Fruit fly (Drosophila melanogaster): ENCODE measurements around the gene Or85c.

DNA sequence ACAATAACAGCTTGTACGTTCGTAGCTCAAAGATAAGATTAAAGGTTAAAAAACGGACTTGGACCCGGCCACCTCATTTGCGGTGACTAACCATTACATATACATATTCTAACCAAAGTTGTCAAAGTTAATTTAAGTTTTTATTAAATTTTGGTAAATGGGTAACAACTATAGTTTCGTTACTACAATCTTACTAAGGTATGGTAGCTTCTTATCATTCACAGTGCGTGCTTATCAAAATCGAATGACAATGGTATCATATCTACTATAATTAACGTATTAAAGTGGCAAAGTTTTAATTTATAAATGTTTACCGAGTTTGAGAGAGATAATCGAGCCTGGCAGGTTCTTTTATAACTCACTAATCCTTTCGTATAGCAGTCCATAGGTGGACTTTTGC is 6.3 kb upstream of the Or85c start:
- TF ChIP-seq Myc (optimal IDR thresholded peaks at IDR 0.05) (no peak), lola (GFP tag; optimal IDR thresholded peaks at IDR 0.05) (no peak), CrebA (GFP tag; optimal IDR thresholded peaks at IDR 0.05; ENCODE audit: borderline replicate concordance) (no peak), brk (GFP tag; optimal IDR thresholded peaks at IDR 0.05) (no peak), OdsH (GFP tag; optimal IDR thresholded peaks at IDR 0.05) (no peak), pan (optimal IDR thresholded peaks at IDR 0.05) (no peak), psq (GFP tag; optimal IDR thresholded peaks at IDR 0.05) (no peak), h (GFP tag; optimal IDR thresholded peaks at IDR 0.05) (no peak), dl (GFP tag; optimal IDR thresholded peaks at IDR 0.05; ENCODE audit: insufficient read depth in 1 of 2, partially characterized antibody in 2 of 2) (no peak), usp (GFP tag; optimal IDR thresholded peaks at IDR 0.05) (no peak), Rel (GFP tag; optimal IDR thresholded peaks at IDR 0.05) (no peak), Rel (tag; optimal IDR thresholded peaks at IDR 0.05) (no peak), jim (GFP tag; optimal IDR thresholded peaks at IDR 0.05) (no peak), ey (GFP tag; optimal IDR thresholded peaks at IDR 0.05) (no peak), Jra (GFP tag; optimal IDR thresholded peaks at IDR 0.05) (no peak)
